Worm (Caenorhabditis elegans) whole organism, mixed stage, embryonic: ENCODE data around the gene ddr-1.

ENCODE experiments used
- M03D4.4 ChIP-seq: sonication (generic microtip); optimal IDR thresholded peaks from 2 replicates; lab custom pipeline; 2017; ENCODE audit warnings: mild to moderate bottlenecking, missing genetic modification characterization, missing compliant biosample characterization
- bed-3 ChIP-seq: fragments of 200-800 bp; sonication (Bioruptor generic); optimal IDR thresholded peaks from 3 replicates; lab custom pipeline; 2018; ENCODE audit warnings: mild to moderate bottlenecking, missing genetic modification characterization, moderate library complexity, missing compliant biosample characterization
- blmp-1 ChIP-seq: fragments of 150-350 bp; optimal IDR thresholded peaks from 2 replicates; lab custom pipeline; 2014; ENCODE audit warnings: missing biosample characterization, missing genetic modification characterization
- ceh-39 ChIP-seq: fragments of 150-350 bp; optimal IDR thresholded peaks from 2 replicates; lab custom pipeline; 2014; ENCODE audit warnings: missing biosample characterization, missing genetic modification characterization
- ceh-83 ChIP-seq: fragments of 200-800 bp; sonication (Bioruptor generic); optimal IDR thresholded peaks from 2 replicates; lab custom pipeline; 2018; ENCODE audit warnings: mild to moderate bottlenecking, missing genetic modification characterization, missing compliant biosample characterization
- cnd-1 ChIP-seq: fragments of 200-800 bp; sonication (Bioruptor generic); optimal IDR thresholded peaks from 2 replicates; lab custom pipeline; 2018; ENCODE audit warnings: mild to moderate bottlenecking, missing genetic modification characterization, missing compliant biosample characterization
- drap-1 ChIP-seq: fragments of 200-800 bp; sonication (Bioruptor generic); optimal IDR thresholded peaks from 3 replicates; lab custom pipeline; 2018; ENCODE audit warnings: mild to moderate bottlenecking, missing genetic modification characterization, missing compliant biosample characterization
- elt-3 ChIP-seq: fragments of 150-350 bp; optimal IDR thresholded peaks from 2 replicates; lab custom pipeline; 2014; ENCODE audit warnings: missing biosample characterization, missing genetic modification characterization
- flh-1 ChIP-seq: fragments of 200-800 bp; sonication (Bioruptor generic); optimal IDR thresholded peaks from 2 replicates; lab custom pipeline; 2018; ENCODE audit warnings: mild to moderate bottlenecking, missing genetic modification characterization, moderate library complexity, missing compliant biosample characterization
- hlh-1 ChIP-seq: fragments of 150-350 bp; optimal IDR thresholded peaks from 2 replicates; lab custom pipeline; 2014; ENCODE audit warnings: missing biosample characterization, missing genetic modification reagents, missing genetic modification characterization
- lin-13 ChIP-seq: fragments of 150-350 bp; optimal IDR thresholded peaks from 2 replicates; lab custom pipeline; 2014; ENCODE audit warnings: missing biosample characterization, missing genetic modification characterization
- lin-32 ChIP-seq: fragments of 200-800 bp; sonication (Bioruptor generic); optimal IDR thresholded peaks from 2 replicates; lab custom pipeline; 2018; ENCODE audit warnings: mild to moderate bottlenecking, missing genetic modification characterization, missing compliant biosample characterization
- lsy-2 ChIP-seq: fragments of 150-350 bp; optimal IDR thresholded peaks from 2 replicates; lab custom pipeline; 2014; ENCODE audit warnings: missing biosample characterization, missing genetic modification characterization
- mab-5 ChIP-seq: fragments of 150-350 bp; optimal IDR thresholded peaks from 2 replicates; lab custom pipeline; 2014; ENCODE audit warnings: missing biosample characterization, missing genetic modification characterization
- mep-1 ChIP-seq: fragments of 150-350 bp; optimal IDR thresholded peaks from 2 replicates; lab custom pipeline; 2017; ENCODE audit warnings: missing biosample characterization, missing genetic modification reagents, missing genetic modification characterization, inconsistent platforms
- mls-2 ChIP-seq: sonication (generic microtip); optimal IDR thresholded peaks from 2 replicates; lab custom pipeline; 2016; ENCODE audit warnings: mild to moderate bottlenecking, missing genetic modification characterization, moderate library complexity, missing compliant biosample characterization
- nhr-12 ChIP-seq: fragments of 150-350 bp; optimal IDR thresholded peaks from 2 replicates; lab custom pipeline; 2014; ENCODE audit warnings: missing biosample characterization, missing genetic modification characterization
- nhr-2 ChIP-seq: fragments of 150-350 bp; optimal IDR thresholded peaks from 2 replicates; lab custom pipeline; 2014; ENCODE audit warnings: missing biosample characterization, missing genetic modification characterization
- nhr-237 ChIP-seq: fragments of 150-350 bp; optimal IDR thresholded peaks from 2 replicates; lab custom pipeline; 2014; ENCODE audit warnings: missing biosample characterization, missing genetic modification characterization
- nhr-28 ChIP-seq: fragments of 150-350 bp; optimal IDR thresholded peaks from 2 replicates; lab custom pipeline; 2014; ENCODE audit warnings: missing biosample characterization, missing genetic modification characterization
- pha-4 ChIP-seq: fragments of 150-350 bp; optimal IDR thresholded peaks from 2 replicates; lab custom pipeline; 2018; ENCODE audit warnings: missing biosample characterization, missing genetic modification reagents, missing genetic modification characterization
- sem-2 ChIP-seq: fragments of 200-800 bp; sonication (Bioruptor generic); optimal IDR thresholded peaks from 2 replicates; lab custom pipeline; 2018; ENCODE audit warnings: mild to moderate bottlenecking, missing genetic modification characterization, missing compliant biosample characterization
- snpc-4 ChIP-seq: fragments of 150-350 bp; optimal IDR thresholded peaks from 2 replicates; lab custom pipeline; 2014; ENCODE audit warnings: missing biosample characterization, missing genetic modification characterization
- sptf-1 ChIP-seq: sonication (generic microtip); optimal IDR thresholded peaks from 2 replicates; lab custom pipeline; 2017; ENCODE audit warnings: mild to moderate bottlenecking, missing genetic modification characterization, moderate library complexity, missing compliant biosample characterization
- tbx-8 ChIP-seq: fragments of 200-800 bp; sonication (Bioruptor generic); optimal IDR thresholded peaks from 2 replicates; lab custom pipeline; 2018; ENCODE audit warnings: mild to moderate bottlenecking, missing genetic modification characterization, moderate library complexity, missing compliant biosample characterization
- unc-120 ChIP-seq: sonication (generic microtip); optimal IDR thresholded peaks from 2 replicates; lab custom pipeline; 2017; ENCODE audit warnings: missing genetic modification characterization, missing compliant biosample characterization; ENCODE audit not compliant: poor library complexity, severe bottlenecking
- unc-39 ChIP-seq: fragments of 150-350 bp; optimal IDR thresholded peaks from 2 replicates; lab custom pipeline; 2014; ENCODE audit warnings: missing biosample characterization, missing genetic modification characterization
- unc-62 ChIP-seq: fragments of 150-350 bp; optimal IDR thresholded peaks from 2 replicates; lab custom pipeline; 2014; ENCODE audit warnings: missing biosample characterization, missing genetic modification reagents, missing genetic modification characterization
- zip-8 ChIP-seq: fragments of 150-350 bp; optimal IDR thresholded peaks from 2 replicates; lab custom pipeline; 2014; ENCODE audit warnings: missing biosample characterization, missing genetic modification characterization
- ztf-11 ChIP-seq: fragments of 150-350 bp; optimal IDR thresholded peaks from 2 replicates; lab custom pipeline; 2014; ENCODE audit warnings: missing biosample characterization, missing genetic modification characterization

Gene ddr-1

DNA sequence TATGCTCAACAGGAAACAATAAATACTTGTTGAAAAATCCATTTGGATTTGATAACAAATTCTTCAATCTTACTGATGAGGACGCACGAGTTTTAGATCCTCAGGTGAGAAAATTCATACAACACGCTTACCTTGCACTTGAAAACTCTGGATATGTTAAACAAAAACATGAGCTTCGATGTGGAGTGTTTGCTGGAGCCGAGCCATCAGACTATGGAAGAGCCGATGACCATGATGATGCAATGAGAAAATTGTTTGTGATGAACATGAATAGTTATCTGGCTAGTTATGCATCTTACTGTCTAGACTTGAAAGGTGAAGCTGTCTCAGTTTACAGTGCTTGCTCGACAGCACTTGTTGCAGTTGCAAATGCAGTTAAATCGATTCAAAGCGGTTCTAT is 27.1 kb upstream of the ddr-1 start:
- TF ChIP-seq unc-62 (GFP tag; lab: Kevin White, UChicago) (no peak), mls-2 (tag; lab: Kevin White, UChicago) (no peak), elt-3 (tag; lab: Kevin White, UChicago) (no peak), hlh-1 (tag; lab: Kevin White, UChicago) (no peak), nhr-12 (tag; lab: Kevin White, UChicago) (no peak), ceh-39 (tag; lab: Kevin White, UChicago) (no peak), sem-2 (no peak), nhr-237 (no peak), lin-32 (GFP tag; lab: Kevin White, UChicago) (no peak), snpc-4 (no peak), lsy-2 (tag; lab: Kevin White, UChicago) (no peak), blmp-1 (tag; lab: Kevin White, UChicago) (no peak), nhr-28 (tag; lab: Kevin White, UChicago) (no peak), nhr-2 (no peak), lin-13 (tag; lab: Kevin White, UChicago) (no peak), pha-4 (tag; lab: Kevin White, UChicago) (no peak), ceh-83 (GFP tag; lab: Kevin White, UChicago) (no peak), mep-1 (tag; lab: Kevin White, UChicago) (no peak)
- TF ChIP-seq, all 35 proteins: peak for 0

DNA sequence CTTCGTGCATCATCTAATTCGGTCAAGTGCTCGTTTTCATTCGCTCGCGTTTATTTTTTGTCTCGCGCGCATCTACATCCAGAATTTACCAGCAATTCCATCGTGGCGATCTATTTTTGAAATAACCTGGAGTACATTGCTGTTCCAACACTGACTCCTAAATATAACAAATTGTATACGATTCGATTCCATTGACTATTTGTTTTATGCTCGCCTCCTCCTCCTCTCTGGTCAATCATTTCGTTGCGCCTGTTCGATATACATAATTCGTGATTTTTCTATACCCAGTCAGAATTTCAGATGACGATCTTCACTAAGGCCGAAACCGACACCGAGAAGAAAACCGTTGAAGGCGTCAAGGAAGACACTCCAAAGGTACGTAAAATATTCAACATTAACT is 16.2 kb upstream of the ddr-1 start, which contains the start of gene itm-2:
TSS of gene itm-2 (plus strand) at position 301 of the 400 bp plus-strand sequence.
- no peak for TF ChIP-seq drap-1 (GFP tag; lab: Kevin White, UChicago)
- no peak for TF ChIP-seq lsy-2 (tag; lab: Kevin White, UChicago)
- no peak for TF ChIP-seq unc-120 (tag; lab: Kevin White, UChicago)
- no peak for TF ChIP-seq M03D4.4 (tag; lab: Kevin White, UChicago)
- no peak for TF ChIP-seq ceh-39 (tag; lab: Kevin White, UChicago)
- no peak for TF ChIP-seq bed-3 (GFP tag; lab: Kevin White, UChicago)
- no peak for TF ChIP-seq sptf-1 (tag; lab: Kevin White, UChicago)
- no peak for TF ChIP-seq zip-8 (tag; lab: Kevin White, UChicago)
- TF ChIP-seq unc-39 (tag; lab: Kevin White, UChicago) = no peak
- no peak for TF ChIP-seq ztf-11 (tag; lab: Kevin White, UChicago)
- no peak for TF ChIP-seq sem-2
- TF ChIP-seq nhr-2 = no peak
- no peak for TF ChIP-seq mab-5
- no peak for TF ChIP-seq hlh-1 (tag; lab: Kevin White, UChicago)
- no peak for TF ChIP-seq lin-32 (GFP tag; lab: Kevin White, UChicago)
- TF ChIP-seq mls-2 (tag; lab: Kevin White, UChicago) = no peak
- no peak for TF ChIP-seq tbx-8 (GFP tag; lab: Kevin White, UChicago)
- no peak for TF ChIP-seq nhr-12 (tag; lab: Kevin White, UChicago)
- no peak for TF ChIP-seq lin-13 (tag; lab: Kevin White, UChicago)
- no peak for TF ChIP-seq elt-3 (tag; lab: Kevin White, UChicago)

DNA sequence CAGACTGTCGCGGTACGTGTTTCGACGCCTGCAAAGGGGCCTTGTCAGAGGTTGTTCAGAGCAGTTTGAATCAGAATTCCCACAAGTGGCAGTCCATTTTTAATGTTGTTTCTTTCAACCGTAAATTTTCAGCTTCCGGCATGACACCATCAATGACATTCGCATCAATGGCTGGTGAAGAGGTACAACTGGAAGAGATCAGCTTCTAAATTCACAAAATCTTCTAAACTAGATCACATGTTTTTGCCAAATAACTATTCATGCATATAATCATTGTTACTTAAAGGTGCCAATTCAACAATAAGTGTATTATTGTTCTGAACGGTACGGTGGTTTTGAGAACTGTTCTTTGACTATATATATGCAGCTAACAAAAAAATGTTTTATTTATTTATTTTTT is 13.6 kb upstream of the ddr-1 start:
- TF ChIP-seq mep-1 (tag; lab: Kevin White, UChicago) (no peak), unc-62 (GFP tag; lab: Kevin White, UChicago) (no peak), ceh-83 (GFP tag; lab: Kevin White, UChicago) (no peak), flh-1 (GFP tag; lab: Kevin White, UChicago) (no peak), unc-39 (tag; lab: Kevin White, UChicago) (no peak), cnd-1 (tag; lab: Kevin White, UChicago) (no peak), nhr-28 (tag; lab: Kevin White, UChicago) (no peak)

DNA sequence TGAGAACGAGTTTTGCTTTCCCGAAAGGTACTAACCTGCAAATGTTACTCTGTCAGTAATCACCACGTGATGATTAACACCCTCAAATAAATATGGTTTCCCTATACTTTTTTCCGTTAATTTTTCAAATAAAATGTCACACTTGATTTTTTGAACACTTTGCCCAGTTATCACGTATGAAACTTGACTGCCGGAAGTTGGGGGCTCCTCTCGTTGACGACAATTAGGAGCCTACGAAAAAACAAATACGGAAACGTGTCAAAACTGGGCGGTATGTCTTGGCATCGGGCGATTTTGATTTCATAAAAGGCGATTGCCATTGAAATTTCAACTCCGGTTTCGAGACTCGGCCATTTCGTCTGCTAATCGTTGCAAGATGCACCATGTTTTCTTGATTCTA is 13.1 kb upstream of the ddr-1 start, which contains the start of gene C25F6.8:
TSS of gene C25F6.8 (plus strand) at position 301 of the 400 bp plus-strand sequence.
- TF ChIP-seq blmp-1 (tag; lab: Kevin White, UChicago) (no peak), nhr-2 (no peak), tbx-8 (GFP tag; lab: Kevin White, UChicago) (no peak), unc-62 (GFP tag; lab: Kevin White, UChicago) (no peak), flh-1 (GFP tag; lab: Kevin White, UChicago) (no peak), mls-2 (tag; lab: Kevin White, UChicago) (no peak), sem-2 (no peak), pha-4 (tag; lab: Kevin White, UChicago) (no peak), unc-39 (tag; lab: Kevin White, UChicago) (no peak)
